Fruit fly (Drosophila melanogaster): ENCODE data around the gene Pgam5.

Pgam5 gene

dm6 chrX:1861620-1862184, 11.7 kb downstream of the Pgam5 start, which contains the start of gene deltaCOP (continued):
- no peak for TF ChIP-seq salr (GFP tag; optimal IDR thresholded peaks at IDR 0.05)
- TF ChIP-seq Hr38 (GFP tag; optimal IDR thresholded peaks at IDR 0.05) = peak; percentile 23
- no peak for TF ChIP-seq CG10631 (GFP tag; optimal IDR thresholded peaks at IDR 0.05)
- TF ChIP-seq CG3032 (tag; optimal IDR thresholded peaks at IDR 0.05) = peak; percentile 76
- TF ChIP-seq CG11902 (GFP tag; optimal IDR thresholded peaks at IDR 0.05) = no peak
- TF ChIP-seq Sox102F (GFP tag; optimal IDR thresholded peaks at IDR 0.05) = no peak
- TF ChIP-seq CG1621 (tag; optimal IDR thresholded peaks at IDR 0.05) = peak; percentile 47
- TF ChIP-seq CG8319 (GFP tag; optimal IDR thresholded peaks at IDR 0.05) = peak; percentile 70
- TF ChIP-seq achi (GFP tag; optimal IDR thresholded peaks at IDR 0.05) = peak; percentile 84
- TF ChIP-seq eg (GFP tag; IDR thresholded peaks at IDR 0.05) = peak; percentile 72; the same call in 2 of the 3 replicates
- TF ChIP-seq cyc (GFP tag; optimal IDR thresholded peaks at IDR 0.05) = peak; percentile 89
- peak; percentile 76 for TF ChIP-seq CG15336 (GFP tag; IDR thresholded peaks at IDR 0.05)
- TF ChIP-seq esn (GFP tag; optimal IDR thresholded peaks at IDR 0.05) = peak; percentile 92
- TF ChIP-seq Ets96B (tag; optimal IDR thresholded peaks at IDR 0.05) = peak; percentile 72
- TF ChIP-seq spab (GFP tag; optimal IDR thresholded peaks at IDR 0.05) = no peak
- TF ChIP-seq net (GFP tag; optimal IDR thresholded peaks at IDR 0.05) = peak; percentile 81
- peak; percentile 90 for TF ChIP-seq Hr39 (GFP tag; optimal IDR thresholded peaks at IDR 0.05)
- no peak for TF ChIP-seq vri (GFP tag; optimal IDR thresholded peaks at IDR 0.05)
- TF ChIP-seq Eip75B (GFP tag; optimal IDR thresholded peaks at IDR 0.05) = peak; percentile 89
- TF ChIP-seq Sox15 (GFP tag; optimal IDR thresholded peaks at IDR 0.05) = peak; percentile 84
- peak; percentile 90 for TF ChIP-seq topi (GFP tag; optimal IDR thresholded peaks at IDR 0.05)
- TF ChIP-seq CG16779 (tag; optimal IDR thresholded peaks at IDR 0.05) = no peak
- peak; percentile 89 for TF ChIP-seq Ets21C (GFP tag; optimal IDR thresholded peaks at IDR 0.05)
- peak; percentile 77 for TF ChIP-seq CG7368 (GFP tag; optimal IDR thresholded peaks at IDR 0.05)
- TF ChIP-seq Smox (GFP tag; optimal IDR thresholded peaks at IDR 0.05) = no peak
- no peak for TF ChIP-seq Blimp-1 (GFP tag; optimal IDR thresholded peaks at IDR 0.05)
- peak; percentile 73; the same call in 2 of the 3 replicates for TF ChIP-seq CG8119 (GFP tag; IDR thresholded peaks at IDR 0.05)
- TF ChIP-seq Sox14 (GFP tag; optimal IDR thresholded peaks at IDR 0.05) = peak; percentile 93
- TF ChIP-seq Eip93F (GFP tag; optimal IDR thresholded peaks at IDR 0.05) = no peak

- TF ChIP-seq acj6 (GFP tag; optimal IDR thresholded peaks at IDR 0.05) (peak; percentile 49), CG6792 (GFP tag; optimal IDR thresholded peaks at IDR 0.05) (peak; percentile 24), Met (GFP tag; optimal IDR thresholded peaks at IDR 0.05) (peak; percentile 54), salr (GFP tag; optimal IDR thresholded peaks at IDR 0.05) (no peak), fd59A (GFP tag; optimal IDR thresholded peaks at IDR 0.05) (peak; percentile 10), Sox102F (GFP tag; optimal IDR thresholded peaks at IDR 0.05) (peak; percentile 69), cyc (GFP tag; optimal IDR thresholded peaks at IDR 0.05) (peak; percentile 14), eg (GFP tag; IDR thresholded peaks at IDR 0.05) (peak; percentile 42; the same call in 1 of the 3 replicates), pdm3 (GFP tag; optimal IDR thresholded peaks at IDR 0.05) (peak; percentile 40), Hr39 (GFP tag; optimal IDR thresholded peaks at IDR 0.05) (peak; percentile 51), CG10631 (GFP tag; optimal IDR thresholded peaks at IDR 0.05) (peak; percentile 48), CG11902 (GFP tag; optimal IDR thresholded peaks at IDR 0.05) (no peak), lz (GFP tag; optimal IDR thresholded peaks at IDR 0.05) (peak; percentile 63), CG32006 (GFP tag; optimal IDR thresholded peaks at IDR 0.05) (peak; percentile 37), dac (GFP tag; optimal IDR thresholded peaks at IDR 0.05) (no peak), svp (GFP tag) (peak; percentile 83), dsx (GFP tag; optimal IDR thresholded peaks at IDR 0.05; ENCODE audit: poor library complexity, severe bottlenecking) (peak; percentile 23), CG9139 (GFP tag; optimal IDR thresholded peaks at IDR 0.05) (no peak), fd85E (GFP tag; optimal IDR thresholded peaks at IDR 0.05) (peak; percentile 5), CG34406 (GFP tag; optimal IDR thresholded peaks at IDR 0.05) (peak; percentile 22), Lpt (GFP tag; optimal IDR thresholded peaks at IDR 0.05) (no peak), CG8632 (GFP tag; optimal IDR thresholded peaks at IDR 0.05) (peak; percentile 36), CG6808 (GFP tag; optimal IDR thresholded peaks at IDR 0.05) (peak; percentile 7), Ets96B (tag; optimal IDR thresholded peaks at IDR 0.05) (peak; percentile 36), CG6163 (GFP tag; IDR thresholded peaks at IDR 0.05) (peak; percentile 63), achi (GFP tag; optimal IDR thresholded peaks at IDR 0.05) (peak; percentile 41), ss (GFP tag; optimal IDR thresholded peaks at IDR 0.05) (peak; percentile 3 to 39), Ets21C (GFP tag; optimal IDR thresholded peaks at IDR 0.05) (peak; percentile 6), CG10669 (GFP tag; optimal IDR thresholded peaks at IDR 0.05) (peak; percentile 39), net (GFP tag; optimal IDR thresholded peaks at IDR 0.05) (peak; percentile 44), esn (GFP tag; optimal IDR thresholded peaks at IDR 0.05) (peak; percentile 63), Eip93F (GFP tag; optimal IDR thresholded peaks at IDR 0.05) (no peak), Smox (GFP tag; optimal IDR thresholded peaks at IDR 0.05) (peak; percentile 51), CG16779 (tag; optimal IDR thresholded peaks at IDR 0.05) (no peak)
Observed at dm6 chrX:1858867-1859266, 14.5 kb downstream of the Pgam5 start, which contains the start of gene Lamtor5. Lamtor5 (minus strand) TSS chrX:1858971.

Data from whole organism, prepupa.